Worm (Caenorhabditis elegans): ENCODE results near the gene nlp-26.
A peak's percentile ranks its signal among the peaks of the same experiment; 100 is the strongest.

nlp-26 gene

DNA sequence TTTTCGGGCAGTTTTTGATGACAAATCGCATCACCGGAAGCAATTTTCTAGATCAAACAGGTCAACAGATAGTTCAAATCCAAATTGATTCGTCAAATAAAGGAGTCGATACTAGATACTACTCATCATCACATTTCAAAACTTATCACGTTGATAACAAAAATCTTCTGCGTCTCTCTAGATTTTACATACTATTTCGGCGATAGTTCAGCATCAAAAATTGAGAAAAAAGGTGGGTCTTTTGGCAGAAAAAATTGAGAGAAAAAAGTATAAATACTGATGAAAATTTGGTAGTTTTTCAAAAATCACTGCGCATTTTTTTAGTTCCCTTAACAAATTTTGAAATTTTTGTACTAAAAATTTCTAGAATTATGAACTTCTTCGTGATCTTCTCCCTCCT lies at the start of gene nlp-26:
Gene nlp-26, plus strand, starts transcription at position 301 of the 400 bp plus-strand sequence.
- TF ChIP-seq sptf-2 (GFP tag; optimal IDR thresholded peaks at IDR 0.05), result no peak
- TF ChIP-seq dpl-1 (GFP tag; optimal IDR thresholded peaks at IDR 0.05), result no peak
- no peak for TF ChIP-seq snpc-3.4 (tag; optimal IDR thresholded peaks at IDR 0.05)
- no peak for TF ChIP-seq dpff-1 (tag; optimal IDR thresholded peaks at IDR 0.05)
- no peak for TF ChIP-seq gei-17 (GFP tag; optimal IDR thresholded peaks at IDR 0.05)
- TF ChIP-seq hlh-26 (GFP tag; conservative IDR thresholded peaks at IDR 0.05), result no peak
- TF ChIP-seq ceh-100 (GFP tag; IDR thresholded peaks at IDR 0.05), result no peak
- TF ChIP-seq F57A8.1 (GFP tag; optimal IDR thresholded peaks at IDR 0.05), result no peak

DNA sequence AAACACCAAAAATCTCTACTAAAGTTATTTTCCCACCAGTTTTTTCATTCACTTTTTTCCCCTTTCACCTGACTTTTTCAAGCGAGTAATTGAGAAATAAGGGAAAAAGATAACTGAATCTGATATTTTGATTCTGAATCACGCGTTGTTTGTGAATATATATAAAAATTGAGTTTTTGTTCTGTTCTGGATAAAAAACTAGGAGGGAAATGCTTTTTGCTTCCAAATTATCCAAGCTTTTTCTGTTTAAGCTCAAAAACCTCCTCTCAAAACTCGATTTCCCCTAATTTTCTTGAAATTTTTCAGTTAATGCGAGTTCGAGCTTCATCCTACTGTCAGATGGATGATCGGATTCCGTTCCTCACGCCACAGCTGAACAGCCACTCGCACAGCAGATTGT lies 48.2 kb upstream of the nlp-26 start, which contains the start of gene kcnl-1:
Gene kcnl-1, plus strand, starts transcription at position 301 of the 400 bp plus-strand sequence.
- no peak for TF ChIP-seq him-1 (tag; optimal IDR thresholded peaks at IDR 0.05)
- no peak for TF ChIP-seq F57A8.1 (GFP tag; optimal IDR thresholded peaks at IDR 0.05)
- TF ChIP-seq let-607 (tag; optimal IDR thresholded peaks at IDR 0.05), result no peak
- TF ChIP-seq ztf-3 (GFP tag; optimal IDR thresholded peaks at IDR 0.05), result no peak
- TF ChIP-seq mes-4 (tag; optimal IDR thresholded peaks at IDR 0.05), result no peak
- no peak for TF ChIP-seq hlh-26 (GFP tag; conservative IDR thresholded peaks at IDR 0.05)
- no peak for TF ChIP-seq bed-2 (GFP tag; IDR thresholded peaks at IDR 0.05)
- no peak for TF ChIP-seq attf-5 (GFP tag; optimal IDR thresholded peaks at IDR 0.05)
- TF ChIP-seq somi-1 (GFP tag; optimal IDR thresholded peaks at IDR 0.05), result no peak
- TF ChIP-seq lin-40 (tag; optimal IDR thresholded peaks at IDR 0.05), result no peak
- TF ChIP-seq lsy-27 (tag; optimal IDR thresholded peaks at IDR 0.05; ENCODE audit: borderline replicate concordance, insufficient read depth), result no peak
- TF ChIP-seq zfh-2 (GFP tag; conservative IDR thresholded peaks at IDR 0.05), result no peak
- TF ChIP-seq ceh-100 (GFP tag; IDR thresholded peaks at IDR 0.05), result no peak
- no peak for TF ChIP-seq ceh-79 (tag; optimal IDR thresholded peaks at IDR 0.05)
- TF ChIP-seq nhr-120 (GFP tag; IDR thresholded peaks at IDR 0.05), result no peak
- TF ChIP-seq ztf-28 (GFP tag; IDR thresholded peaks at IDR 0.05), result no peak
- TF ChIP-seq let-526 (GFP tag; IDR thresholded peaks at IDR 0.05), result no peak
- no peak for TF ChIP-seq tbp1 (GFP tag; optimal IDR thresholded peaks at IDR 0.05)
- no peak for TF ChIP-seq snpc-1.3 (tag; optimal IDR thresholded peaks at IDR 0.05; ENCODE audit: insufficient read depth)

DNA sequence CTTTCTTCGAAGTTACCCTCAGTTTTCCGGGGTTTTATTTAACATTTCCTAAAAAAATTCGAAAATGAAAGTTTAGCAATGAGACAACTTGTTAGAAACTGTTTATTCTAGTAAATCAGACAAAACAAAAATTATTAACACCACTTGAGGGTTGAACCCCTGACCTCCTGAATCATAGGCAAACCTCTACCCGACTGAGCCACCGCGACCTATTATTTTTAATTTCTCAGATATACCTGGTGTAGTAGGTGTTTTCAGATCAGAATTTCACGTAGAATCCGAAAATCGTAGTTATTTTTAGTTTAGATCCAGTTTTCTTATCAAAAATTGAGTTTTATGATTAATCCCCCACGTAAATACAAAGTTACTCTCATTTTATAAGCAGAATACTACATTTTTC lies 43.2 kb upstream of the nlp-26 start:
- TF ChIP-seq rpc-1 (optimal IDR thresholded peaks at IDR 0.05) (peak; percentile 33), rpc-1 (tag; optimal IDR thresholded peaks at IDR 0.05) (peak; percentile 69), ceh-91 (GFP tag; IDR thresholded peaks at IDR 0.05) (no peak), dpl-1 (GFP tag; optimal IDR thresholded peaks at IDR 0.05) (no peak), tbp1 (GFP tag; optimal IDR thresholded peaks at IDR 0.05) (peak; percentile 78), T26A5.8 (tag; optimal IDR thresholded peaks at IDR 0.05) (no peak), lag-1 (GFP tag; IDR thresholded peaks at IDR 0.05) (no peak), B0261.1 (tag; optimal IDR thresholded peaks at IDR 0.05) (peak; percentile 14)

DNA sequence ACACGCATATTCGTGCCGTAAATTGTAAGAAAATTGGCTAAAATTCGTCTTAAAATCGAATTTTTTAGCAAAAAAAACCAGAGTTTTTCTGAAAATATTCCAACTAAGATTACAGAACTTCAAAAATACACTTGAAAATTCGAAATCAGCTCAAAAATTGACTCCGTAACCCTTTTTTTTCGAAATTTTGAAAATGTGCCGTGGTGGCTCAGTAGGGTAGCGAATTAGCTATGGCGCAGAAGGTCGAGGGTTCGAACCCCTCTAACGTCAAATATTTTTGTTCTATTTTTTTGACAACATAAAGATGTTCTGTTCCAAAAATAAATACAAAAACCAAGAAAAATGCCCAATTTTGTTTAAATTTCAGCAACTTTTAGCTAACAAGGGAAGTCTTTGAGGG lies 33.8 kb upstream of the nlp-26 start:
- no peak for TF ChIP-seq rcor-1 (GFP tag; IDR thresholded peaks at IDR 0.05)
- TF ChIP-seq unc-130 (GFP tag; optimal IDR thresholded peaks at IDR 0.05), result no peak
- TF ChIP-seq attf-3 (GFP tag; conservative IDR thresholded peaks at IDR 0.05), result no peak
- peak; percentile 77 for TF ChIP-seq tbp1 (GFP tag; optimal IDR thresholded peaks at IDR 0.05)
- no peak for TF ChIP-seq madf-3 (GFP tag; IDR thresholded peaks at IDR 0.05)
- TF ChIP-seq ZK185.1 (tag; optimal IDR thresholded peaks at IDR 0.05; ENCODE audit: poor library complexity, severe bottlenecking), result no peak
- no peak for TF ChIP-seq cebp-1 (GFP tag; IDR thresholded peaks at IDR 0.05)
- no peak for TF ChIP-seq cebp-1 (tag; optimal IDR thresholded peaks at IDR 0.05)
- TF ChIP-seq bed-1 (GFP tag; IDR thresholded peaks at IDR 0.05), result no peak
- peak; percentile 6 for TF ChIP-seq rpc-1 (optimal IDR thresholded peaks at IDR 0.05)
- TF ChIP-seq rpc-1 (tag; optimal IDR thresholded peaks at IDR 0.05), result peak; percentile 54
- TF ChIP-seq F23B12.7 (tag; optimal IDR thresholded peaks at IDR 0.05; ENCODE audit: insufficient read depth), result no peak
- no peak for TF ChIP-seq hmg-20 (GFP tag; IDR thresholded peaks at IDR 0.05)
- TF ChIP-seq nhr-90 (tag; optimal IDR thresholded peaks at IDR 0.05), result no peak
- TF ChIP-seq unc-62 (GFP tag; optimal IDR thresholded peaks at IDR 0.05), result no peak
- no peak for TF ChIP-seq D2030.7 (GFP tag; IDR thresholded peaks at IDR 0.05)
- TF ChIP-seq B0019.2 (GFP tag; conservative IDR thresholded peaks at IDR 0.05), result no peak

Data from whole organism, young adult.